Worm (Caenorhabditis elegans) whole organism, midembryonic: ENCODE results near the gene H40L08.1.

ENCODE experiments used
- T22C8.4 ChIP-seq: fragments of 200-800 bp; sonication (Bioruptor generic); IDR thresholded peaks from 2 replicates; pipeline ENCODE4 v1.3.6; 2022; ENCODE audit warnings: missing genetic modification characterization, missing compliant biosample characterization
- cog-1 ChIP-seq: sonication (generic microtip); optimal IDR thresholded peaks from 2 replicates; lab custom pipeline; 2016; ENCODE audit warnings: missing genetic modification characterization, missing compliant biosample characterization
- flt-1 ChIP-seq: fragments of 200-800 bp; sonication (Bioruptor generic); IDR thresholded peaks from 2 replicates; pipeline ENCODE4 v1.3.6; 2022; ENCODE audit warnings: missing genetic modification characterization, missing compliant biosample characterization
- klf-2 ChIP-seq: fragments of 200-800 bp; sonication (Bioruptor generic); conservative IDR thresholded peaks from 2 replicates; pipeline ENCODE4 v1.3.6; 2022; ENCODE audit warnings: missing genetic modification reagents, missing genetic modification characterization, missing compliant biosample characterization
- med-1 ChIP-seq: sonication (generic microtip); optimal IDR thresholded peaks from 2 replicates; lab custom pipeline; 2017; ENCODE audit warnings: missing genetic modification characterization, mild to moderate bottlenecking, missing compliant biosample characterization, antibody characterized with exemption, missing genetic modification reagents; ENCODE audit not compliant: insufficient read depth
- ref-1 ChIP-seq: fragments of 200-800 bp; sonication (Bioruptor generic); conservative IDR thresholded peaks from 2 replicates; pipeline ENCODE4 v1.3.6; 2022; ENCODE audit warnings: missing genetic modification reagents, missing genetic modification characterization, missing compliant biosample characterization
- tab-1 ChIP-seq: fragments of 200-800 bp; sonication (Bioruptor generic); IDR thresholded peaks from 2 replicates; pipeline ENCODE4 v1.3.6; 2022; ENCODE audit warnings: missing genetic modification characterization, missing compliant biosample characterization
- ztf-23 ChIP-seq: fragments of 200-800 bp; sonication (Bioruptor generic); IDR thresholded peaks from 2 replicates; pipeline ENCODE4 v1.3.6; 2022; ENCODE audit warnings: missing genetic modification reagents, missing genetic modification characterization, missing compliant biosample characterization
- ztf-29 ChIP-seq: fragments of 200-800 bp; sonication (Bioruptor generic); IDR thresholded peaks from 2 replicates; pipeline ENCODE4 v1.3.6; 2022; ENCODE audit warnings: missing genetic modification reagents, missing genetic modification characterization, missing compliant biosample characterization

Gene H40L08.1

ce11 chrX:15052385-15052784, 31.5 kb downstream of the H40L08.1 start, which contains the start of gene H03G16.6:
H03G16.6 (plus strand) TSS chrX:15052685.
- TF ChIP-seq tab-1 (GFP tag; lab: Robert Waterston, UW), result no peak
- no peak for TF ChIP-seq T22C8.4 (GFP tag; lab: Robert Waterston, UW)
- TF ChIP-seq ztf-23 (GFP tag; lab: Robert Waterston, UW), result no peak
- no peak for TF ChIP-seq ztf-29 (GFP tag; lab: Robert Waterston, UW)
- TF ChIP-seq med-1 (GFP tag; lab: Kevin White, UChicago), result no peak
- TF ChIP-seq cog-1 (tag; lab: Kevin White, UChicago), result no peak
- TF ChIP-seq flt-1, result no peak
- no peak for TF ChIP-seq klf-2 (GFP tag; lab: Robert Waterston, UW)
- TF ChIP-seq ref-1 (GFP tag; lab: Robert Waterston, UW), result no peak

DNA sequence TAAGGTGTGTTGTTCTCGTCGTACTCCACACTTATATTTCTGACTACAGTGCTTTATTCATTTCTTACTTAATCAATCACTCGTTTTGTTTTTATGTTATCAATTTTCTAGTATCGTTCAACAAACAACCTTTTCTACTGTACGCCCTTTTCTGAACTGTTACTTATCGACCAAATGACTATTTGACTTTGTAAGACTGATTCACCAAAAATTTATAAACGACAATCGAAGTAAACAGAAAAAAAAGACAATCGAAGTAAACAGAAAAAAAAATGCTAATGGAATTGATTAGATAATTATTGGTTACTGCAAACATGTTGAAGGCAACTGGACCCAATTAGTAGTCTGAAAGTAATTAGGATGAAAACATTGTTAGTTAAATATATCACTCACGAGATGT, 33.9 kb downstream of the H40L08.1 start:
- TF ChIP-seq T22C8.4 (GFP tag; lab: Robert Waterston, UW), result no peak
- TF ChIP-seq ref-1 (GFP tag; lab: Robert Waterston, UW), result no peak
- no peak for TF ChIP-seq ztf-29 (GFP tag; lab: Robert Waterston, UW)
- TF ChIP-seq klf-2 (GFP tag; lab: Robert Waterston, UW), result no peak
- TF ChIP-seq med-1 (GFP tag; lab: Kevin White, UChicago), result no peak
- TF ChIP-seq tab-1 (GFP tag; lab: Robert Waterston, UW), result no peak
- TF ChIP-seq cog-1 (tag; lab: Kevin White, UChicago), result no peak
- TF ChIP-seq flt-1, result no peak
- TF ChIP-seq ztf-23 (GFP tag; lab: Robert Waterston, UW), result no peak

DNA sequence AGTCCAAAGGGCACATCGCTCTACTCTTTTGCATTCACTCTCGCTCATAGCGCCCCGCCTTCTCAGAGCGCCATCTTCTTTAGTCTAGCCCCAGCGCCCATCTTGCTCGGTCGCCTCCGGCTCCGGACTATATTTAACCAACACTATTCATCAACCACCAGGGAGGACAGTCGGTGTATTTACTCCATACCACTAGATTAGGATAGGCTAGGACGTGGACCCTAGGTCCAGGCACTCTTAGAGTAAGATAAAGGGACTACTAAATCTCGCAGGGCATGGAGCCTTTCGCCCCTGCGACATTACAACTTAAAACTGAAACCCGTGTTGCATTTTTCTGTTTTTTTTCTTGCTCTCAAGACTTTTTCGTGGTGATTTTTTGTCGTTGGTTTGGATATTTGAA, 36.3 kb downstream of the H40L08.1 start:
- TF ChIP-seq tab-1 (GFP tag; lab: Robert Waterston, UW) (no peak), cog-1 (tag; lab: Kevin White, UChicago) (no peak), klf-2 (GFP tag; lab: Robert Waterston, UW) (no peak), ztf-23 (GFP tag; lab: Robert Waterston, UW) (no peak), med-1 (GFP tag; lab: Kevin White, UChicago) (no peak), T22C8.4 (GFP tag; lab: Robert Waterston, UW) (no peak), ztf-29 (GFP tag; lab: Robert Waterston, UW) (no peak), ref-1 (GFP tag; lab: Robert Waterston, UW) (no peak), flt-1 (no peak)

- TF ChIP-seq flt-1 (no peak), klf-2 (GFP tag; lab: Robert Waterston, UW) (no peak), ztf-29 (GFP tag; lab: Robert Waterston, UW) (no peak), tab-1 (GFP tag; lab: Robert Waterston, UW) (no peak), T22C8.4 (GFP tag; lab: Robert Waterston, UW) (no peak), cog-1 (tag; lab: Kevin White, UChicago) (no peak), ref-1 (GFP tag; lab: Robert Waterston, UW) (no peak)
Measured at ce11 chrX:15045401-15045800, 38.5 kb downstream of the H40L08.1 start.

DNA sequence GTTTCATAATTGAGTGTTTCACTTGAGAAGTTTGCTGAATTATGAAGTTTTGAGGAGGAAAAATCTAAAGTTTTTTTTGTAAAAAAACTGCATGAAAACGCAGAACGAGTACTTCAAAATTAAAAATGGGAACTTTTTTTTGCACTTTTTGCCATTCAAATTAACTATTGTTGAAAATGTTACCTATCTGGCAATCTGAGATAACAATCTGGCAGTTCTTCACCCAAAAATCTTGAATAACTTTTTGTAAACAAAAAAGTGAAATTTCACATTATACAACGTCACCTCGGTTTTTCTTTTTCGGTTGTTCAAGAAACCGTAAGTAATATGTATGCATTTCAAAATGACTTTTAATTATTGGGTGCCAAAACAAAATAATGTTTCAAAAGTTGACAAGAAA, 41.3 kb downstream of the H40L08.1 start:
- no peak for TF ChIP-seq cog-1 (tag; lab: Kevin White, UChicago)

DNA sequence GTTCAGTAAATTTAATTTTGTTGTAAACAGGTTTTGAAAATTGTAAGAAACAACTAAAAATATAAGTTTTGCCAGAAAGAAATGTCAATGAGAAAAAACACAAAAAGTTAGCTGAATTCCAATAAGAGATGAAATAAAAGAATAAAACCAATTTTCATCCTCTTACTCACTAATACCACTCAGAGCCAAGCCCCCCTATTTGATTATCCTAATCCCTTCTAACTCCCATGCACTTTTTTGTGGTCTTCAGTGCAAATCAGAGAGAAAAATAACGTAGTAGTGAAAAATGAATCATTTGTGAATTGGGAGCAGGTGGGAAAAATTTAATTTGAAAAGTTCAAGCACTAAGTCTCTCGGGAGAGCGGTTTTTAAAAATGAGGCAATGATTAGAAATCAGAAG, 42.5 kb downstream of the H40L08.1 start:
- TF ChIP-seq ztf-23 (GFP tag; lab: Robert Waterston, UW) (no peak), tab-1 (GFP tag; lab: Robert Waterston, UW) (no peak), cog-1 (tag; lab: Kevin White, UChicago) (no peak), med-1 (GFP tag; lab: Kevin White, UChicago) (no peak), ztf-29 (GFP tag; lab: Robert Waterston, UW) (no peak), ref-1 (GFP tag; lab: Robert Waterston, UW) (no peak), klf-2 (GFP tag; lab: Robert Waterston, UW) (no peak), flt-1 (no peak), T22C8.4 (GFP tag; lab: Robert Waterston, UW) (no peak)

ce11 chrX:15040552-15041080, 43.3 kb downstream of the H40L08.1 start, which contains the start of gene C18B12.4:
C18B12.4 (minus strand) TSS chrX:15040602.
- TF ChIP-seq T22C8.4 (GFP tag; lab: Robert Waterston, UW), result no peak
- no peak for TF ChIP-seq med-1 (GFP tag; lab: Kevin White, UChicago)
- TF ChIP-seq ref-1 (GFP tag; lab: Robert Waterston, UW), result no peak
- TF ChIP-seq tab-1 (GFP tag; lab: Robert Waterston, UW), result peak; percentile 50; the same call in 1 of the 2 replicates
- TF ChIP-seq klf-2 (GFP tag; lab: Robert Waterston, UW), result no peak
- TF ChIP-seq flt-1, result peak; percentile 80
- TF ChIP-seq ztf-29 (GFP tag; lab: Robert Waterston, UW), result 0 out of 2 replicates have a peak, but pooled peaks have one; percentile 50
- TF ChIP-seq ztf-23 (GFP tag; lab: Robert Waterston, UW), result no peak; the same call in 1 of the 2 replicates
- peak; percentile 90 for TF ChIP-seq cog-1 (tag; lab: Kevin White, UChicago)

ce11 chrX:15039696-15040212, 44.1 kb downstream of the H40L08.1 start:
- TF ChIP-seq klf-2 (GFP tag; lab: Robert Waterston, UW), result no peak

DNA sequence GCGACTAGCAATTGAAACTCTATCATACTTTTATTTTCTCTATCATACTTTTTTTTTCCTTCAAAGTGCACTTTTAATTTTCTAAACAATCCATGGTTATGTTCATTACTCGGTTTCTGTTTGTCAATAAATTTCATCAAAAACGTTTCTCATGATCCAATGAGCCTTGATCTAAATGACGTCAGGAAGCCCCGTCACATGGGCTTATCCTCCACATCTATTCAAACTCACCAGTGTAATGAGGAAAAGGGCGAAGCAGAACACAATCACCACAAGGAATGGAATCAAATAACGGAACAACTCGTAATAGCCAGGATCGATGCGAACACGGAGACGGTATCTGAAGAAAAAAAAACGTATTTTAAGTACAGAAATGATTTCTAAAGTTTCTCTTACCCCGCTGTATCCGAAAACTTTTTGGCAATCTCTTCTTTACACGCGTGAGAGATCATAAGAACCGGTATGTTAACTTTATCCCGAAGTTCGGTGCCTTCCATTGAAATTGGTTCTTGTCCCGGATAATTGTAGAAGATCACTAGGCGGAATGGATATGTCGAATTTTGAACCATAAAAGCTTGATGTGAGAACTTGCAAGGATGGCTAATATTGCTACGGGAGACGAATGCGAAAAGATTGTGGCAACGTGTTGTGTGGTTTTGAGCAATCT, 44.7 kb downstream of the H40L08.1 start:
- TF ChIP-seq tab-1 (GFP tag; lab: Robert Waterston, UW) (no peak), klf-2 (GFP tag; lab: Robert Waterston, UW) (no peak), cog-1 (tag; lab: Kevin White, UChicago) (no peak), ref-1 (GFP tag; lab: Robert Waterston, UW) (no peak), ztf-29 (GFP tag; lab: Robert Waterston, UW) (no peak), ztf-23 (GFP tag; lab: Robert Waterston, UW) (no peak), flt-1 (no peak), med-1 (GFP tag; lab: Kevin White, UChicago) (no peak), T22C8.4 (GFP tag; lab: Robert Waterston, UW) (no peak)
